Fruit fly (Drosophila melanogaster) whole organism, wandering third instar larva: ENCODE measurements around the gene fz3.

Experiments used
- OdsH ChIP-seq: fragments of 200-800 bp; sonication (Bioruptor generic); optimal IDR thresholded peaks from 2 replicates; lab custom pipeline; 2016; ENCODE audit warnings: missing biosample characterization, mild to moderate bottlenecking, missing genetic modification characterization
- Vsx2 ChIP-seq: fragments of 200-300, 225-300 bp; sonication (Bioruptor generic); optimal IDR thresholded peaks from 2 replicates; lab custom pipeline; 2018; ENCODE audit warnings: missing biosample characterization, missing genetic modification characterization; ENCODE audit not compliant: partially characterized antibody

dm6 chrX:805907-806306 is 36.2 kb downstream of the fz3 start, which contains the start of gene Sec22:
- TF ChIP-seq Vsx2 (GFP tag; lab: Kevin White, UChicago) (no peak), OdsH (GFP tag; lab: Kevin White, UChicago) (no peak)
